Worm (Caenorhabditis elegans) whole organism, L4 larva: ENCODE data around the gene mpst-2.
A peak's percentile ranks its signal among the peaks of the same experiment; 100 is the strongest.

Experiments
- D1046.2 ChIP-seq: fragments of 200-800 bp; sonication (Bioruptor generic); IDR thresholded peaks from 2 replicates; pipeline ENCODE4 v1.3.6; 2022; ENCODE audit warnings: missing genetic modification characterization, missing compliant biosample characterization
- F26F4.8 ChIP-seq: fragments of 200-800 bp; sonication (Bioruptor generic); conservative IDR thresholded peaks from 2 replicates; pipeline ENCODE4 v1.3.6; 2022; ENCODE audit warnings: missing genetic modification characterization, missing compliant biosample characterization
- R02D3.7 ChIP-seq: fragments of 150-350 bp; sonication (generic microtip); optimal IDR thresholded peaks from 3 replicates; lab custom pipeline; 2014; ENCODE audit warnings: missing biosample characterization, missing genetic modification characterization
- aha-1 ChIP-seq: fragments of 150-350 bp; peaks from one replicate; lab custom pipeline; 2014; ENCODE audit warnings: missing biosample characterization, missing genetic modification characterization
- ama-1 ChIP-seq: fragments of 150-350 bp; optimal IDR thresholded peaks from 2 replicates; lab custom pipeline; 2014; ENCODE audit warnings: inconsistent platforms, mixed read lengths
- arid-1 ChIP-seq: fragments of 200-800 bp; sonication (Bioruptor generic); conservative IDR thresholded peaks from 2 replicates; pipeline ENCODE4 v1.3.6; 2022; ENCODE audit warnings: missing genetic modification reagents, missing genetic modification characterization, missing compliant biosample characterization
- ceh-20 ChIP-seq: fragments of 200-800 bp; sonication (Bioruptor generic); IDR thresholded peaks from 2 replicates; pipeline ENCODE4 v1.3.6; 2022; ENCODE audit warnings: missing genetic modification reagents, missing genetic modification characterization, missing compliant biosample characterization
- ceh-28 ChIP-seq: fragments of 150-350 bp; optimal IDR thresholded peaks from 2 replicates; lab custom pipeline; 2014; ENCODE audit warnings: missing biosample characterization, missing genetic modification reagents, missing genetic modification characterization
- ceh-32 ChIP-seq: sonication (generic microtip); optimal IDR thresholded peaks from 2 replicates; lab custom pipeline; 2016; ENCODE audit warnings: mild to moderate bottlenecking, missing genetic modification characterization, missing compliant biosample characterization; ENCODE audit not compliant: poor library complexity
- ceh-82 ChIP-seq: sonication (generic microtip); optimal IDR thresholded peaks from 2 replicates; lab custom pipeline; 2017; ENCODE audit warnings: missing biosample characterization, missing genetic modification characterization
- ctbp-1 ChIP-seq: fragments of 200-800 bp; sonication (Bioruptor generic); IDR thresholded peaks from 2 replicates; pipeline ENCODE4 v1.3.6; 2022; ENCODE audit warnings: missing genetic modification reagents, missing genetic modification characterization, missing compliant biosample characterization
- daf-12 ChIP-seq: fragments of 150-350 bp; optimal IDR thresholded peaks from 2 replicates; lab custom pipeline; 2014; ENCODE audit warnings: missing biosample characterization, missing genetic modification reagents, missing genetic modification characterization
- daf-16 ChIP-seq, 3 experiments: sonication (generic microtip); optimal IDR thresholded peaks; 2 replicates each; lab custom pipeline; 2016 to 2017; ENCODE audit warnings: missing genetic modification characterization in 3 of 3, missing genetic modification reagents in 3 of 3, mild to moderate bottlenecking in 2 of 3, missing compliant biosample characterization in 2 of 3, missing biosample characterization in 1 of 3, moderate library complexity in 1 of 3
- duxl-1 ChIP-seq: sonication (generic microtip); optimal IDR thresholded peaks from 2 replicates; lab custom pipeline; 2016; ENCODE audit warnings: mild to moderate bottlenecking, missing genetic modification characterization, moderate library complexity, missing compliant biosample characterization; ENCODE audit not compliant: poor library complexity
- egl-27 ChIP-seq: sonication (generic microtip); optimal IDR thresholded peaks from 3 replicates; lab custom pipeline; 2017; ENCODE audit warnings: missing biosample characterization, missing genetic modification reagents, missing genetic modification characterization
- egl-43 ChIP-seq: fragments of 200-800 bp; sonication (Bioruptor generic); IDR thresholded peaks from 2 replicates; pipeline ENCODE4 v1.3.6; 2022; ENCODE audit warnings: missing genetic modification reagents, missing genetic modification characterization, missing compliant biosample characterization
- fkh-10 ChIP-seq: fragments of 150-350 bp; optimal IDR thresholded peaks from 2 replicates; lab custom pipeline; 2014; ENCODE audit warnings: missing biosample characterization, missing genetic modification reagents, missing genetic modification characterization
- fos-1 ChIP-seq: fragments of 150-350 bp; optimal IDR thresholded peaks from 2 replicates; lab custom pipeline; 2014; ENCODE audit warnings: missing biosample characterization, missing genetic modification characterization
- gei-8 ChIP-seq: fragments of 200-800 bp; sonication (Bioruptor generic); optimal IDR thresholded peaks from 2 replicates; lab custom pipeline; 2018; ENCODE audit warnings: mild to moderate bottlenecking, missing genetic modification characterization, missing compliant biosample characterization
- hlh-11 ChIP-seq: fragments of 200-800 bp; sonication (Bioruptor generic); optimal IDR thresholded peaks from 2 replicates; lab custom pipeline; 2018; ENCODE audit warnings: mild to moderate bottlenecking, missing genetic modification characterization, missing compliant biosample characterization
- lin-1 ChIP-seq: fragments of 200-800 bp; sonication (Bioruptor generic); IDR thresholded peaks from 2 replicates; pipeline ENCODE4 v1.3.6; 2022; ENCODE audit warnings: missing genetic modification reagents, missing genetic modification characterization, missing compliant biosample characterization
- lin-38 ChIP-seq: fragments of 200-800 bp; sonication (Bioruptor generic); IDR thresholded peaks from 2 replicates; pipeline ENCODE4 v1.3.6; 2022; ENCODE audit warnings: missing genetic modification reagents, missing genetic modification characterization, missing compliant biosample characterization
- lin-39 ChIP-seq: fragments of 150-350 bp; optimal IDR thresholded peaks from 2 replicates; lab custom pipeline; 2014; ENCODE audit warnings: missing biosample characterization, missing genetic modification reagents, missing genetic modification characterization
- lsy-2 ChIP-seq, 2 experiments: fragments of 150-350 bp in 1 of 2; sonication (generic microtip) in 1 of 2; optimal IDR thresholded peaks; 2 replicates each; lab custom pipeline; 2014 to 2017; ENCODE audit warnings: missing biosample characterization in 2 of 2, missing genetic modification characterization in 2 of 2
- madf-9 ChIP-seq: fragments of 200-800 bp; sonication (Bioruptor generic); conservative IDR thresholded peaks from 2 replicates; pipeline ENCODE4 v1.3.6; 2022; ENCODE audit warnings: missing genetic modification reagents, missing genetic modification characterization, missing compliant biosample characterization
- mdl-1 ChIP-seq, 2 experiments: fragments of 150-350 bp in 1 of 2; sonication (generic microtip) in 1 of 2; optimal IDR thresholded peaks; 2 replicates each; lab custom pipeline; 2014 to 2017; ENCODE audit warnings: missing biosample characterization in 2 of 2, missing genetic modification characterization in 2 of 2
- nhr-10 ChIP-seq: fragments of 150-350 bp; optimal IDR thresholded peaks from 2 replicates; lab custom pipeline; 2014; ENCODE audit warnings: missing biosample characterization, missing genetic modification characterization
- nhr-11 ChIP-seq: fragments of 150-350 bp; optimal IDR thresholded peaks from 2 replicates; lab custom pipeline; 2014; ENCODE audit warnings: missing biosample characterization, missing genetic modification characterization
- nhr-237 ChIP-seq: sonication (generic microtip); optimal IDR thresholded peaks from 2 replicates; lab custom pipeline; 2017; ENCODE audit warnings: missing biosample characterization, missing genetic modification characterization
- nhr-25 ChIP-seq: sonication (generic microtip); optimal IDR thresholded peaks from 2 replicates; lab custom pipeline; 2017; ENCODE audit warnings: missing genetic modification characterization, mild to moderate bottlenecking, missing compliant biosample characterization, antibody characterized with exemption, moderate library complexity, borderline replicate concordance; ENCODE audit not compliant: insufficient read depth
- nhr-28 ChIP-seq: fragments of 150-350 bp; optimal IDR thresholded peaks from 2 replicates; lab custom pipeline; 2014; ENCODE audit warnings: missing biosample characterization, missing genetic modification characterization
- nhr-41 ChIP-seq: fragments of 200-800 bp; sonication (Bioruptor generic); IDR thresholded peaks from 2 replicates; pipeline ENCODE4 v1.3.6; 2022; ENCODE audit warnings: missing genetic modification reagents, missing genetic modification characterization, missing compliant biosample characterization
- nhr-6 ChIP-seq: fragments of 150-350 bp; optimal IDR thresholded peaks from 2 replicates; lab custom pipeline; 2014; ENCODE audit warnings: missing biosample characterization, missing genetic modification characterization
- nhr-76 ChIP-seq: fragments of 150-350 bp; optimal IDR thresholded peaks from 2 replicates; lab custom pipeline; 2014; ENCODE audit warnings: missing biosample characterization, missing genetic modification characterization
- pha-4 ChIP-seq, 2 experiments: fragments of 150-350 bp in 1 of 2; fragments of 200-800 bp in 1 of 2; sonication (Bioruptor generic) in 1 of 2; IDR thresholded peaks in 1 of 2; optimal IDR thresholded peaks in 1 of 2; 2 replicates each; pipeline versions ENCODE4 v1.3.6 to Lab custom; 2014 to 2022; ENCODE audit warnings: missing genetic modification characterization in 2 of 2, missing genetic modification reagents in 2 of 2, missing biosample characterization in 1 of 2, missing compliant biosample characterization in 1 of 2
- rbr-2 ChIP-seq: sonication (generic microtip); optimal IDR thresholded peaks from 2 replicates; lab custom pipeline; 2016; ENCODE audit warnings: missing genotype, missing genetic modification characterization, missing compliant biosample characterization
- snpc-4 ChIP-seq: fragments of 150-350 bp; optimal IDR thresholded peaks from 2 replicates; lab custom pipeline; 2014; ENCODE audit warnings: missing biosample characterization, missing genetic modification characterization
- spr-3 ChIP-seq: fragments of 200-800 bp; sonication (Bioruptor generic); optimal IDR thresholded peaks from 2 replicates; lab custom pipeline; 2018; ENCODE audit warnings: mild to moderate bottlenecking, missing genetic modification characterization, missing compliant biosample characterization
- tag-97 ChIP-seq: fragments of 200-800 bp; sonication (Bioruptor generic); IDR thresholded peaks from 2 replicates; pipeline ENCODE4 v1.3.6; 2022; ENCODE audit warnings: missing genetic modification characterization, missing compliant biosample characterization
- tra-1 ChIP-seq: fragments of 200-800 bp; sonication (Bioruptor generic); IDR thresholded peaks from 2 replicates; pipeline ENCODE4 v1.3.6; 2022; ENCODE audit warnings: missing genetic modification reagents, missing genetic modification characterization, missing compliant biosample characterization
- vab-7 ChIP-seq: fragments of 200-800 bp; sonication (Bioruptor generic); IDR thresholded peaks from 2 replicates; pipeline ENCODE4 v1.3.6; 2022; ENCODE audit warnings: missing genetic modification reagents, missing genetic modification characterization, missing compliant biosample characterization
- zfp-2 ChIP-seq: sonication (generic microtip); optimal IDR thresholded peaks from 2 replicates; lab custom pipeline; 2016; ENCODE audit warnings: mild to moderate bottlenecking, missing genetic modification characterization, missing compliant biosample characterization
- zip-2 ChIP-seq: fragments of 150-350 bp; optimal IDR thresholded peaks from 2 replicates; lab custom pipeline; 2014; ENCODE audit warnings: missing biosample characterization, missing genetic modification characterization
- ztf-11 ChIP-seq: fragments of 150-350 bp; optimal IDR thresholded peaks from 2 replicates; lab custom pipeline; 2014; ENCODE audit warnings: missing biosample characterization, missing genetic modification characterization

Gene mpst-2

DNA sequence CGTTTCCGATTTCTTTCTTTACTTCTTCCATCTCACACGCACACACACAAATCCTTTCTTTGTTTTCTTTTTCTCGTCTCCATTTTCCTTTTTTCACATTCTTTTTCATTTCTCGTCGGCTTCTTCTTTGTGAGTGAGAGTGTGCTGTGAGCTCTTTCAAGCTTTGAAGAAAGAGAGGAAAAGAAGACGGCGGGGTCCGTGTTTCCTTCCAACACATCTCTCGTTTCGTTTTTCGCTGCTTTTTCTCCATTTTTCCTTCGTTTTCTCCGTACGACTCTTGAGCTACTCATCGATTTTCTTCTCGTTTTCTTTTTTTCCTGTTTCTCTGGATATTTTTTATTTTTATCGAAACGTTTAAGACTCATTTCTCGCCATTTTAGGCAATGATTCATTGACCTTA, 36.9 kb upstream of the mpst-2 start (continued):
- TF ChIP-seq ama-1 (lab: Kevin White, UChicago): no peak
- TF ChIP-seq ceh-20 (GFP tag; lab: Robert Waterston, UW): no peak
- no peak for TF ChIP-seq daf-12 (tag; lab: Kevin White, UChicago)
- TF ChIP-seq fos-1 (tag; lab: Kevin White, UChicago): no peak
- no peak for TF ChIP-seq nhr-237 (tag; lab: Kevin White, UChicago)
- no peak for TF ChIP-seq hlh-11 (tag; lab: Kevin White, UChicago)
- no peak for TF ChIP-seq zfp-2 (tag; lab: Kevin White, UChicago)
- TF ChIP-seq lin-38 (GFP tag; lab: Robert Waterston, UW): no peak
- no peak for TF ChIP-seq ceh-32
- TF ChIP-seq madf-9 (GFP tag; lab: Robert Waterston, UW): no peak
- no peak for TF ChIP-seq ceh-82 (tag; lab: Kevin White, UChicago)
- peak; percentile 37 for TF ChIP-seq rbr-2 (tag; lab: Kevin White, UChicago)
- no peak for TF ChIP-seq vab-7 (GFP tag; lab: Robert Waterston, UW)
- no peak for TF ChIP-seq nhr-28 (tag; lab: Kevin White, UChicago)
- TF ChIP-seq nhr-76 (tag; lab: Kevin White, UChicago): no peak
- no peak for TF ChIP-seq zip-2 (tag; lab: Kevin White, UChicago)
- no peak for TF ChIP-seq lin-39 (tag; lab: Kevin White, UChicago)
- no peak for TF ChIP-seq D1046.2 (GFP tag; lab: Robert Waterston, UW)
- TF ChIP-seq ctbp-1 (GFP tag; lab: Robert Waterston, UW): 0 out of 2 replicates have a peak, but pooled peaks have one; percentile 17
- no peak for TF ChIP-seq ceh-28 (tag; lab: Kevin White, UChicago)
- TF ChIP-seq egl-27: no peak
- no peak for TF ChIP-seq nhr-41 (GFP tag; lab: Robert Waterston, UW)
- peak in 1 of 2 experiments; percentile 33 for TF ChIP-seq mdl-1 (tag; optimal IDR thresholded peaks at IDR 0.05; lab: Kevin White, UChicago)
- peak; percentile 40 for TF ChIP-seq nhr-11
- no peak for TF ChIP-seq arid-1
- TF ChIP-seq ztf-11: no peak

- TF ChIP-seq tra-1 (GFP tag; lab: Robert Waterston, UW) (no peak), ztf-11 (no peak), lsy-2 (tag; optimal IDR thresholded peaks at IDR 0.05; lab: Kevin White, UChicago) (no peak), tag-97 (GFP tag; lab: Robert Waterston, UW) (no peak), daf-16 (GFP tag; optimal IDR thresholded peaks at IDR 0.05; lab: Kevin White, UChicago) (no peak), daf-16 (tag; optimal IDR thresholded peaks at IDR 0.05; lab: Kevin White, UChicago) (no peak), nhr-25 (no peak), ceh-20 (GFP tag; lab: Robert Waterston, UW) (no peak), aha-1 (tag; lab: Kevin White, UChicago) (no peak), nhr-6 (tag; lab: Kevin White, UChicago) (no peak), fkh-10 (no peak), gei-8 (no peak), pha-4 (GFP tag; IDR thresholded peaks at IDR 0.05; lab: Robert Waterston, UW) (no peak), pha-4 (tag; optimal IDR thresholded peaks at IDR 0.05; lab: Kevin White, UChicago) (no peak)
These were observed 35.0 kb upstream of the mpst-2 start, which contains the start of gene srg-55 for ce11 chrV:14928248-14928647. Gene srg-55 (minus strand): TSS chrV:14928348.

DNA sequence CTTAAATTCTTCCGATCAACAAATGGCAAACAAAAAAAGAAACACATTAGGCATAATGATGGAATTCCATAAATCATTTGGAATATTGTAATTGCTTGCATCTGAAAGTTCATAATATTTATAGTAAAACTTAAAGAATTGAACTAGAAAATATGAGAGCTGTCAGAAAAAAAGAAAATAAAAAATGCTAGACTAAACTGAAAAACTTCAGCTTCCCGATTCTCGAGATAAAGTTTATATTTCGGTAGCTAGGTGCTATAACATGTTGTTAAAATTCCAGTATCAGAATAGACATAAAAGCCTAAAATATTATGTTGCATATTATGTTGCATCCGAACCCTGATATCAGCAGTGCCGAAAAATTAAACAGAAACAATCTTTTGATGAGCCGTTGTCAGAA, 30.8 kb upstream of the mpst-2 start, which contains the start of gene srg-54:
Gene srg-54 (minus strand): TSS at position 101 of the 400 bp plus-strand sequence.
- no peak for TF ChIP-seq nhr-10
- TF ChIP-seq ceh-32: no peak
- TF ChIP-seq aha-1 (tag; lab: Kevin White, UChicago): no peak
- no peak for TF ChIP-seq R02D3.7 (tag; lab: Kevin White, UChicago)
- TF ChIP-seq snpc-4 (tag; lab: Kevin White, UChicago): no peak
- TF ChIP-seq F26F4.8 (GFP tag; lab: Robert Waterston, UW): no peak
- no peak for TF ChIP-seq egl-43 (GFP tag; lab: Robert Waterston, UW)
- no peak for TF ChIP-seq rbr-2 (tag; lab: Kevin White, UChicago)
- no peak for TF ChIP-seq lin-1 (GFP tag; lab: Robert Waterston, UW)
- no peak for TF ChIP-seq duxl-1 (tag; lab: Kevin White, UChicago)
- no peak for TF ChIP-seq spr-3 (GFP tag; lab: Kevin White, UChicago)
- no peak for TF ChIP-seq egl-27
- no peak for TF ChIP-seq nhr-237 (tag; lab: Kevin White, UChicago)
